Worm (Caenorhabditis elegans): ENCODE measurements around the gene let-767.

let-767 gene

DNA sequence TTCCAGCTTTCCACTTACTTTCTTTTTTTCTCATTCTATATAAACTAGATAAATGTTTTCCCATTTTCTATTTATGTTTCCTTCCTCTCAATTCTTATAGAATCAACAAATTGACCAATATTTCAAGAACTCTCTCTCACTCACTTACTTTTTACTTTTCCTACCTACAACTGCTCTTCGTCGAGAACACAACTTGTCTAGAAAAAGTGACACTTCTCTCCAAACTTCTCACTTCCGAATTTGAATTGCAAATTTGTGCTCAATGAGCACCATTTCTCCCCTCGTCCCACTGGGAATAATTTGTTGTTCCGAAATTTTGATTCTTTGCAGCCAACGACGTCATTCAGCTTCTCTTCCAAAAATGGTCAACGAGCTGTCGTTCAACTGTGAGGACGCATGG lies 41.6 kb downstream of the let-767 start, which contains the start of gene F47D12.3:
Gene F47D12.3, plus strand, starts transcription at position 331 of the 400 bp plus-strand sequence.
- TF ChIP-seq sma-3 (GFP tag; optimal IDR thresholded peaks at IDR 0.05) = no peak
- TF ChIP-seq mdl-1 (tag; optimal IDR thresholded peaks at IDR 0.05) = no peak
- no peak for TF ChIP-seq elt-1 (tag; optimal IDR thresholded peaks at IDR 0.05)
- no peak for TF ChIP-seq unc-62 (GFP tag; optimal IDR thresholded peaks at IDR 0.05)
- no peak for TF ChIP-seq Y55F3AM.14 (GFP tag; optimal IDR thresholded peaks at IDR 0.05)
- no peak for TF ChIP-seq egl-27 (tag; optimal IDR thresholded peaks at IDR 0.05)
- no peak for TF ChIP-seq R02D3.7 (tag; optimal IDR thresholded peaks at IDR 0.05)

DNA sequence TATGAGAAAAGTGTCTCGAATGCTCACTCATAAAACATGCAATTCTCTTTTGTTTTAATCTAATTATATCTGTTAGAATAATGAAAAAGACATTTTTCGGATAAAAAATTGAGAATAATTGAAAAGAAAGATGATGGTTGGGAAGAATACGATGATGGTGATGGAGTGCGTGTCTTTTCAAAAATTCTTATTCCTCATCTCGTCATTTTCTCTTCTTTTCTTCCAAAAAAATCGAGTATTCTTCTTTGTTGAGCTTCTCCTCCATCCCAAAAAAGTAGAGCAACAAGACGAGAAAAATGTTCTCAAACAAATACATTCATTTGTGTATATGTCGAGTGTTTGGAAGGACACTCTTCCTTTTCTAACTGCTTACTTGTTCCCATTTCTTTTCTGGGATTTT lies 42.2 kb downstream of the let-767 start:
- no peak for TF ChIP-seq nhr-23 (tag; optimal IDR thresholded peaks at IDR 0.05)
- no peak for TF ChIP-seq unc-62 (GFP tag; optimal IDR thresholded peaks at IDR 0.05)
- no peak for TF ChIP-seq R02D3.7 (tag; optimal IDR thresholded peaks at IDR 0.05)
- TF ChIP-seq zag-1 (tag; optimal IDR thresholded peaks at IDR 0.05) = peak; percentile 27
- TF ChIP-seq elt-1 (tag; optimal IDR thresholded peaks at IDR 0.05) = no peak
- TF ChIP-seq C34F6.9 (tag; optimal IDR thresholded peaks at IDR 0.05) = no peak
- no peak for TF ChIP-seq ceh-16 (tag; optimal IDR thresholded peaks at IDR 0.05)
- no peak for TF ChIP-seq nhr-6 (tag; optimal IDR thresholded peaks at IDR 0.05)
- no peak for TF ChIP-seq nhr-10 (tag; optimal IDR thresholded peaks at IDR 0.05)
- TF ChIP-seq gmeb-1 (tag; optimal IDR thresholded peaks at IDR 0.05) = no peak
- no peak for TF ChIP-seq dmd-4 (tag; optimal IDR thresholded peaks at IDR 0.05)
- peak; percentile 77 for TF ChIP-seq unc-55 (GFP tag; optimal IDR thresholded peaks at IDR 0.05)

DNA sequence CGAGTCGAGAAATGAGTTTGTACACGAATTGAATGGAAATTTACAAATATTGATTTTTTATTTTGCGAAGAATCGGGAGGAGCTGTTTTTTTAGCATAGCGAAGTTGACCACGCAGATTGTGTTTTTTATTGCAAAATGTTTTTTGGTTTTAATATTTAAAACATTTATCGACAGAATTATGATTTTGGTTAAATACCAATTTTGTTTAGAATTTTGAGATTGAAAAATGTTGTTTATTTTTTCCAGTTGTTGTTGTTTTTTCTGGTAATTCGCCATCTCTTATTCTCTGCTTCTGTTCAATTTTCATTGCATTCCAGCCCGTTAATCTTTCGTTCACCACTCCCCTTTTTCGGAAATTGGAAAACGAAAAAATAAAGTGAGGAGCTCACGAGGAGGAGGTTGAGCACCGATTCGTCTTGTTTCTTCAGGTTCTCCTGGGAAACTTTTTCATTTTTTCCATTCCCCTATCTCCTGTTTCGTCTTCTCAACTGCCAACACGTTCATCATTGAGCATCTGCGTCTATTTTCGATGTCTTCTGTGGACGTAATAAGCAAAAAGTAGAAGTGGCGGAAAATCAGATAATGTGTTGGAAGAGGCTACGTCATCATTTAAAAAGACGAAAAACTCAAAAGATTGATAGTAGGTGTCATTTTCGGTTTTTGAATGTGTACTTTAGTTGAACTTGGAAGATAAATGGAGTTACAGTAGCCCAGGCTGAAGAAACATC lies 43.6 kb downstream of the let-767 start, which contains the start of gene F47D12.7:
Gene F47D12.7, minus strand, starts transcription at position 51 of the 729 bp plus-strand sequence.
- TF ChIP-seq zag-1 (tag; optimal IDR thresholded peaks at IDR 0.05) = no peak

DNA sequence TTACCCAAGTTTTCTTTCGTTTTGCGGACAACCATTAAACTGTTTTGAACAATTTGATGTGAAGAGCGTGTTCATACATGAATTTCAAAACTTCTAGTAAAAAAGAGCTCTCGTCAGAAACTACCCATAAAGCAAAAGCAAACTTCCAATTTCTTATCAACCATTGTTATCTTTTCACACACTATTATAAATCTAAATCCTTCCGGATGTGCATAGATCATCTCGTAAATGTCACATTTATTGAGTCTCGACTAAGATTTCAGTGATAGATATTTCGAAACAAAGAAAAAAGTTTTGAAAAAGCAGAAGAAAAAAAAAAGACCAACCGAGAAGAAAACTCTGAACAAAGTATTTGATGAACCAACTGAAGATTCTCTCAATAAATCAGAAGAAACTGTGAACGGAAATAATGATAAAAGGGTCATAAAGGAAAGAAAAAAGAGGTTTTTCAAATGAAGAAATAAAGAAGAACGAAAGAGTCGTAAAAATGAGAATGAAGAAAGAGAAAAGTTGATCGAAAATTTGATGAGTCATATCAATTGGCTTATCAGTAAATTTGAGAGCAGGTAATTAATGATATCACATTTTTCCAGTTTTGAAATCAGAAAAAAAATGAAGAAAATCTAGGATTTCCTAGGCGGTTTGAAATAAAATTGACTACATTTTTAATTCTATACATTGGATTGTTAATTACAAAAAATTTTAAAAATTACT lies 49.1 kb downstream of the let-767 start:
- TF ChIP-seq nhr-12 (tag; optimal IDR thresholded peaks at IDR 0.05) (no peak), dmd-4 (tag; optimal IDR thresholded peaks at IDR 0.05) (no peak), ceh-16 (tag; optimal IDR thresholded peaks at IDR 0.05) (no peak), fos-1 (tag; optimal IDR thresholded peaks at IDR 0.05) (peak; percentile 95)

DNA sequence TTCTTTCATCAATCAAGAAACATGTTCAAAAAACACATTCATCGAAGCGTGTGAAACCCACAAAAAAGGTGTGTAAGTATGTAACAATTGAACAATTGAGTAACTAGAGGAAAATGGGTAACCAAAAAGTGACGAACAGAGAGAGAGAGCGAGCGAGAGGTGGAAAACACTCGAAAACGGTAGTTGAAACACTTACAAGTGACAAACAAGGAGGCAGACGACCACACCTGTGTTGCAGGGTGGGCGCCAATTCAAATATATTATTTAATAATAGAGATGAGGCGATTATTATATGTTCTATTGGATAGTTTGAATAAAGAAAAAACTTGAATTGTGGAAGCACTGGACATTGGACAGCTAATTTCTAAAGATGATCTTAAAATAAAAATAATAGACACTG lies 50.4 kb downstream of the let-767 start:
- TF ChIP-seq nhr-129 (tag; optimal IDR thresholded peaks at IDR 0.05) = peak; percentile 2
- TF ChIP-seq crh-2 (tag; optimal IDR thresholded peaks at IDR 0.05) = no peak
- TF ChIP-seq blmp-1 (tag; optimal IDR thresholded peaks at IDR 0.05; ENCODE audit: insufficient read depth) = no peak
- TF ChIP-seq nhr-10 (tag; optimal IDR thresholded peaks at IDR 0.05) = no peak

Measured in whole organism, L2 larva.